Fruit fly (Drosophila melanogaster): ENCODE results near the gene Tap42.

Tap42 gene

dm6 chr2L:13382351-13383029, 15.1 kb downstream of the Tap42 start, which contains the start of gene loqs (continued):
- TF ChIP-seq zen (tag; optimal IDR thresholded peaks at IDR 0.05) (no peak), CG17361 (GFP tag; IDR thresholded peaks at IDR 0.05) (0 out of 3 replicates have a peak, but pooled peaks have one; percentile 27), dimm (GFP tag; IDR thresholded peaks at IDR 0.05) (no peak), hth (optimal IDR thresholded peaks at IDR 0.05) (no peak), CG32767 (GFP tag; IDR thresholded peaks at IDR 0.05) (peak; percentile 63; the same call in 1 of the 2 replicates), Nf-YA (GFP tag; IDR thresholded peaks at IDR 0.05) (no peak), CG15696 (tag; optimal IDR thresholded peaks at IDR 0.05) (no peak), H15 (GFP tag; IDR thresholded peaks at IDR 0.05) (no peak), Side (GFP tag; optimal IDR thresholded peaks at IDR 0.05) (no peak), grau (tag; optimal IDR thresholded peaks at IDR 0.05) (peak; percentile 29), ase (GFP tag; IDR thresholded peaks at IDR 0.05) (no peak), Bgb (GFP tag; IDR thresholded peaks at IDR 0.05; ENCODE audit: partially characterized antibody) (0 out of 2 replicates have a peak, but pooled peaks have one; percentile 6), CG10431 (GFP tag; optimal IDR thresholded peaks at IDR 0.05) (no peak), CG10267 (tag; optimal IDR thresholded peaks at IDR 0.05) (peak; percentile 39), CG8765 (GFP tag; IDR thresholded peaks at IDR 0.05) (no peak), nmo (GFP tag; optimal IDR thresholded peaks at IDR 0.05) (no peak), CG10321 (GFP tag; IDR thresholded peaks at IDR 0.05) (no peak), grn (GFP tag; optimal IDR thresholded peaks at IDR 0.05) (no peak), Dp (GFP tag; optimal IDR thresholded peaks at IDR 0.05) (peak; percentile 77), kni (GFP tag; optimal IDR thresholded peaks at IDR 0.05) (no peak), CG12659 (GFP tag; optimal IDR thresholded peaks at IDR 0.05) (peak; percentile 49), CG4820 (GFP tag; optimal IDR thresholded peaks at IDR 0.05) (peak; percentile 22), nom (GFP tag; optimal IDR thresholded peaks at IDR 0.05) (no peak), mld (GFP tag; IDR thresholded peaks at IDR 0.05; ENCODE audit: partially characterized antibody) (no peak), HLH4C (GFP tag; IDR thresholded peaks at IDR 0.05; ENCODE audit: partially characterized antibody) (0 out of 3 replicates have a peak, but pooled peaks have one; percentile 46), Hand (GFP tag; optimal IDR thresholded peaks at IDR 0.05) (no peak), oc (tag; optimal IDR thresholded peaks at IDR 0.05) (no peak), pzg (GFP tag; optimal IDR thresholded peaks at IDR 0.05) (peak; percentile 25), CG1792 (GFP tag; optimal IDR thresholded peaks at IDR 0.05) (no peak), stwl (tag; optimal IDR thresholded peaks at IDR 0.05) (peak; percentile 50), CG30020 (tag; optimal IDR thresholded peaks at IDR 0.05) (peak; percentile 55), Dll (GFP tag; IDR thresholded peaks at IDR 0.05; ENCODE audit: partially characterized antibody) (peak; percentile 73), fu2 (GFP tag; optimal IDR thresholded peaks at IDR 0.05) (no peak)

DNA sequence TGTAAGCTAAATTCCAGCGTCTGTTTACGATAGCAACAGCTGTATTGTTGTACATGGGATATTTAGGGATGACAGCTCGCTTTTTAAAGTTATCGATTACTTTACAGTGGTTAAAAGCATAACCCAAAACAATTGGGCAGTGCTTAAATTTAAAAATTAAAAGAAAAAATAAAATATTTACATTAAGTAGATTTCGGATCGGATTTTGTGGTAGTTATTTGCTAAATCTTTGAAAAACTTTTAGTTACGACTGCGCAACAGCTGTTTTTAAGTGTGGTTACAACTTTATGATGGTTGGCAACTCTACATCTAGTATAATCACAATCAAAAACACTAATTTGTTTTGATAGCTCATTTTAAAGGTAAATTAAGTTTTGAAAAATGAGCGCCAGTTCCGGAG, 19.8 kb downstream of the Tap42 start, which contains the start of the genes Ing5 and CG7099:
Ing5 (minus strand) TSS at position 58 of the 400 bp plus-strand sequence.
CG7099 (plus strand) TSS at position 317 of the 400 bp plus-strand sequence.
- TF ChIP-seq Awh (GFP tag; IDR thresholded peaks at IDR 0.05) = peak; percentile 94
- peak; percentile 59 for TF ChIP-seq CG1792 (GFP tag; optimal IDR thresholded peaks at IDR 0.05)
- TF ChIP-seq unc-4 (GFP tag; IDR thresholded peaks at IDR 0.05; ENCODE audit: partially characterized antibody) = peak; percentile 60
- peak; percentile 83 for TF ChIP-seq CG17912 (GFP tag; optimal IDR thresholded peaks at IDR 0.05)
- peak; percentile 81 for TF ChIP-seq Hand (GFP tag; optimal IDR thresholded peaks at IDR 0.05)
- peak; percentile 89 for TF ChIP-seq CG17186 (GFP tag; optimal IDR thresholded peaks at IDR 0.05)
- peak; percentile 94 for TF ChIP-seq bab2 (GFP tag; optimal IDR thresholded peaks at IDR 0.05)
- peak; percentile 95 for TF ChIP-seq caup (GFP tag; optimal IDR thresholded peaks at IDR 0.05; ENCODE audit: severe bottlenecking)
- TF ChIP-seq salm (tag; optimal IDR thresholded peaks at IDR 0.05) = peak; percentile 91
- TF ChIP-seq CG2712 (tag; optimal IDR thresholded peaks at IDR 0.05) = peak; percentile 97
- TF ChIP-seq Sry-δ (GFP tag; optimal IDR thresholded peaks at IDR 0.05) = peak; percentile 83
- TF ChIP-seq Adf1 (GFP tag; IDR thresholded peaks at IDR 0.05) = peak; percentile 72
- TF ChIP-seq CG32772 (GFP tag; IDR thresholded peaks at IDR 0.05) = peak; percentile 97
- TF ChIP-seq Med (GFP tag) = peak; percentile 98
- peak; percentile 92 for TF ChIP-seq CG7556 (GFP tag; optimal IDR thresholded peaks at IDR 0.05)
- TF ChIP-seq pfk (GFP tag; optimal IDR thresholded peaks at IDR 0.05) = peak; percentile 52
- peak; percentile 97 for TF ChIP-seq ranshi (GFP tag; IDR thresholded peaks at IDR 0.05)
- peak; percentile 92 for TF ChIP-seq Ravus (GFP tag; IDR thresholded peaks at IDR 0.05)
- peak; percentile 93 for TF ChIP-seq Bdp1 (GFP tag; optimal IDR thresholded peaks at IDR 0.05)
